Worm (Caenorhabditis elegans) whole organism, young adult: ENCODE results near the gene T21H3.5.

ENCODE experiments used
- D2030.7 ChIP-seq: fragments of 200-800 bp; sonication (Bioruptor generic); IDR thresholded peaks from 2 replicates; pipeline ENCODE4 v1.3.6; 2022; ENCODE audit warnings: missing genetic modification reagents, missing genetic modification characterization, missing compliant biosample characterization
- F33H1.4 ChIP-seq: fragments of 200-800 bp; sonication (Bioruptor generic); IDR thresholded peaks from 2 replicates; pipeline ENCODE4 v1.3.6; 2022; ENCODE audit warnings: missing genetic modification reagents, missing genetic modification characterization, missing compliant biosample characterization
- F37B4.10 ChIP-seq: fragments of 200-800 bp; sonication (Bioruptor generic); IDR thresholded peaks from 2 replicates; pipeline ENCODE4 v1.3.6; 2022; ENCODE audit warnings: missing genetic modification characterization, missing compliant biosample characterization
- F55B11.4 ChIP-seq: sonication (generic microtip); optimal IDR thresholded peaks from 2 replicates; lab custom pipeline; 2016; ENCODE audit warnings: missing compliant biosample characterization, missing genetic modification characterization, borderline replicate concordance; ENCODE audit not compliant: insufficient read depth
- F57A8.1 ChIP-seq: fragments of 200-800 bp; sonication (Bioruptor generic); optimal IDR thresholded peaks from 2 replicates; lab custom pipeline; 2018; ENCODE audit warnings: mild to moderate bottlenecking, missing genetic modification characterization, moderate library complexity, missing compliant biosample characterization
- K11D2.4 ChIP-seq: fragments of 200-800 bp; sonication (Bioruptor generic); IDR thresholded peaks from 2 replicates; pipeline ENCODE4 v1.3.6; 2022; ENCODE audit warnings: missing genetic modification reagents, missing genetic modification characterization, missing compliant biosample characterization
- Y56A3A.18 ChIP-seq: fragments of 200-800 bp; sonication (Bioruptor generic); IDR thresholded peaks from 2 replicates; pipeline ENCODE4 v1.3.6; 2022; ENCODE audit warnings: missing genetic modification reagents, missing genetic modification characterization, missing compliant biosample characterization
- Y95B8A.8 ChIP-seq: fragments of 200-800 bp; sonication (Bioruptor generic); IDR thresholded peaks from 2 replicates; pipeline ENCODE4 v1.3.6; 2022; ENCODE audit warnings: missing genetic modification reagents, missing genetic modification characterization, missing compliant biosample characterization
- ama-1 ChIP-seq, 3 experiments: fragments of 150-350 bp in 1 of 3; sonication (generic microtip) in 2 of 3; optimal IDR thresholded peaks; 2 replicates each; lab custom pipeline; 2014 to 2018; ENCODE audit warnings: missing biosample characterization in 2 of 3, missing genetic modification characterization in 2 of 3, missing genetic modification reagents in 2 of 3
- aptf-2 ChIP-seq: fragments of 200-800 bp; sonication (Bioruptor generic); conservative IDR thresholded peaks from 2 replicates; pipeline ENCODE4 v1.3.6; 2022; ENCODE audit warnings: missing genetic modification reagents, missing genetic modification characterization, missing compliant biosample characterization
- aptf-3 ChIP-seq: fragments of 200-800 bp; sonication (Bioruptor generic); IDR thresholded peaks from 2 replicates; pipeline ENCODE4 v1.3.6; 2022; ENCODE audit warnings: missing genetic modification characterization, missing compliant biosample characterization
- athp-1 ChIP-seq: sonication (generic microtip); optimal IDR thresholded peaks from 2 replicates; lab custom pipeline; 2017; ENCODE audit warnings: mild to moderate bottlenecking, missing genetic modification characterization, missing compliant biosample characterization
- attf-3 ChIP-seq: fragments of 200-800 bp; sonication (Bioruptor generic); conservative IDR thresholded peaks from 2 replicates; pipeline ENCODE4 v1.3.6; 2022; ENCODE audit warnings: missing genetic modification reagents, missing genetic modification characterization, missing compliant biosample characterization
- ccch-3 ChIP-seq: fragments of 200-800 bp; sonication (Bioruptor generic); optimal IDR thresholded peaks from 2 replicates; lab custom pipeline; 2018; ENCODE audit warnings: mild to moderate bottlenecking, missing genetic modification characterization, missing compliant biosample characterization
- cebp-1 ChIP-seq, 2 experiments: fragments of 200-800 bp in 1 of 2; sonication (Bioruptor generic) in 1 of 2; sonication (generic microtip) in 1 of 2; IDR thresholded peaks in 1 of 2; optimal IDR thresholded peaks in 1 of 2; 2 replicates each; pipeline versions ENCODE4 v1.3.6 to Lab custom; 2017 to 2022; ENCODE audit warnings: missing compliant biosample characterization in 2 of 2, missing genetic modification characterization in 2 of 2, mild to moderate bottlenecking in 1 of 2, missing genetic modification reagents in 1 of 2, moderate library complexity in 1 of 2
- ceh-100 ChIP-seq: fragments of 200-800 bp; sonication (Bioruptor generic); IDR thresholded peaks from 2 replicates; pipeline ENCODE4 v1.3.6; 2022; ENCODE audit warnings: missing genetic modification reagents, missing genetic modification characterization, missing compliant biosample characterization
- ceh-27 ChIP-seq: fragments of 200-800 bp; sonication (Bioruptor generic); optimal IDR thresholded peaks from 2 replicates; lab custom pipeline; 2018; ENCODE audit warnings: mild to moderate bottlenecking, missing genetic modification characterization, moderate library complexity, missing compliant biosample characterization
- ceh-79 ChIP-seq: sonication (generic microtip); optimal IDR thresholded peaks from 2 replicates; lab custom pipeline; 2017; ENCODE audit warnings: mild to moderate bottlenecking, missing genetic modification characterization, missing compliant biosample characterization
- dox-1 ChIP-seq: fragments of 200-800 bp; sonication (Bioruptor generic); IDR thresholded peaks from 2 replicates; pipeline ENCODE4 v1.3.6; 2022; ENCODE audit warnings: missing genetic modification reagents, missing genetic modification characterization, missing compliant biosample characterization
- dpl-1 ChIP-seq: fragments of 150-350 bp; optimal IDR thresholded peaks from 2 replicates; lab custom pipeline; 2014; ENCODE audit warnings: missing biosample characterization, missing genetic modification reagents, missing genetic modification characterization
- efl-1 ChIP-seq: fragments of 150-350 bp; optimal IDR thresholded peaks from 2 replicates; lab custom pipeline; 2014; ENCODE audit warnings: missing biosample characterization, missing genetic modification reagents, missing genetic modification characterization
- ekl-4 ChIP-seq: fragments of 200-800 bp; sonication (Bioruptor generic); IDR thresholded peaks from 2 replicates; pipeline ENCODE4 v1.3.6; 2022; ENCODE audit warnings: missing genetic modification reagents, missing genetic modification characterization, missing compliant biosample characterization
- hmg-1.2 ChIP-seq: fragments of 200-800 bp; sonication (Bioruptor generic); IDR thresholded peaks from 2 replicates; pipeline ENCODE4 v1.3.6; 2022; ENCODE audit warnings: missing genetic modification reagents, missing genetic modification characterization, missing compliant biosample characterization
- hsf-1 ChIP-seq: fragments of 200-800 bp; sonication (Bioruptor generic); IDR thresholded peaks from 2 replicates; pipeline ENCODE4 v1.3.6; 2022; ENCODE audit warnings: missing genetic modification reagents, missing genetic modification characterization, missing compliant biosample characterization
- let-526 ChIP-seq: fragments of 200-800 bp; sonication (Bioruptor generic); IDR thresholded peaks from 2 replicates; pipeline ENCODE4 v1.3.6; 2022; ENCODE audit warnings: missing genetic modification reagents, missing genetic modification characterization, missing compliant biosample characterization
- lin-26 ChIP-seq: fragments of 200-800 bp; sonication (Bioruptor generic); IDR thresholded peaks from 2 replicates; pipeline ENCODE4 v1.3.6; 2022; ENCODE audit warnings: missing genetic modification reagents, missing genetic modification characterization, missing compliant biosample characterization
- lin-35 ChIP-seq, 3 experiments: fragments of 150-350 bp in 2 of 3; sonication (generic microtip) in 1 of 3; optimal IDR thresholded peaks; 2 replicates each; lab custom pipeline; 2014 to 2018; ENCODE audit warnings: missing biosample characterization in 3 of 3, missing genetic modification characterization in 3 of 3, missing genetic modification reagents in 3 of 3
- madf-6 ChIP-seq: fragments of 200-800 bp; sonication (Bioruptor generic); IDR thresholded peaks from 2 replicates; pipeline ENCODE4 v1.3.6; 2022; ENCODE audit warnings: missing genetic modification reagents, missing genetic modification characterization, missing compliant biosample characterization
- mel-28 ChIP-seq: sonication (generic microtip); optimal IDR thresholded peaks from 2 replicates; lab custom pipeline; 2016; ENCODE audit warnings: borderline replicate concordance, mild to moderate bottlenecking, missing genetic modification characterization, missing compliant biosample characterization
- mes-4 ChIP-seq: sonication (generic microtip); optimal IDR thresholded peaks from 2 replicates; lab custom pipeline; 2016; ENCODE audit warnings: missing genotype, missing genetic modification characterization, missing compliant biosample characterization
- mxl-1 ChIP-seq: sonication (generic microtip); optimal IDR thresholded peaks from 2 replicates; lab custom pipeline; 2016; ENCODE audit warnings: missing genetic modification characterization, missing compliant biosample characterization
- nhr-120 ChIP-seq: fragments of 200-800 bp; sonication (Bioruptor generic); IDR thresholded peaks from 2 replicates; pipeline ENCODE4 v1.3.6; 2022; ENCODE audit warnings: missing genetic modification characterization, missing compliant biosample characterization
- nhr-27 ChIP-seq: fragments of 200-800 bp; sonication (Bioruptor generic); optimal IDR thresholded peaks from 2 replicates; lab custom pipeline; 2018; ENCODE audit warnings: mild to moderate bottlenecking, missing genetic modification characterization, moderate library complexity, missing compliant biosample characterization
- nhr-80 ChIP-seq: sonication (generic microtip); optimal IDR thresholded peaks from 2 replicates; lab custom pipeline; 2016; ENCODE audit warnings: missing genetic modification characterization, missing compliant biosample characterization
- nhr-90 ChIP-seq: sonication (generic microtip); optimal IDR thresholded peaks from 2 replicates; lab custom pipeline; 2016; ENCODE audit warnings: missing genotype, mild to moderate bottlenecking, missing genetic modification characterization, missing compliant biosample characterization
- rcor-1 ChIP-seq: fragments of 200-800 bp; sonication (Bioruptor generic); IDR thresholded peaks from 2 replicates; pipeline ENCODE4 v1.3.6; 2022; ENCODE audit warnings: missing genetic modification reagents, missing genetic modification characterization, missing compliant biosample characterization
- repo-1 ChIP-seq: sonication (generic microtip); optimal IDR thresholded peaks from 2 replicates; lab custom pipeline; 2017; ENCODE audit warnings: mild to moderate bottlenecking, missing genetic modification characterization, missing compliant biosample characterization
- rpc-1 ChIP-seq, 2 experiments: fragments of 150-350 bp in 1 of 2; sonication (generic microtip) in 1 of 2; optimal IDR thresholded peaks; 2 replicates each; lab custom pipeline; 2014 to 2018; ENCODE audit warnings: missing biosample characterization in 1 of 2, missing genetic modification characterization in 1 of 2, missing genetic modification reagents in 1 of 2, missing genotype in 1 of 2
- sea-2 ChIP-seq: fragments of 200-800 bp; sonication (Bioruptor generic); IDR thresholded peaks from 2 replicates; pipeline ENCODE4 v1.3.6; 2022; ENCODE audit warnings: missing genetic modification characterization, missing compliant biosample characterization
- snpc-1.1 ChIP-seq: sonication (generic microtip); optimal IDR thresholded peaks from 2 replicates; lab custom pipeline; 2017; ENCODE audit warnings: missing genetic modification characterization, mild to moderate bottlenecking, missing compliant biosample characterization, antibody characterized with exemption, moderate library complexity, missing genotype, missing genetic modification reagents; ENCODE audit not compliant: insufficient read depth
- snpc-4 ChIP-seq, 5 experiments: fragments of 150-350 bp in 1 of 5; sonication (generic microtip) in 4 of 5; optimal IDR thresholded peaks; 2 replicates each; lab custom pipeline; 2014 to 2018; ENCODE audit warnings: missing genetic modification characterization in 5 of 5, missing biosample characterization in 3 of 5, antibody characterized with exemption in 2 of 5, mild to moderate bottlenecking in 2 of 5, missing compliant biosample characterization in 2 of 5, missing genotype in 2 of 5, moderate library complexity in 2 of 5, missing genetic modification reagents in 1 of 5
- sptf-2 ChIP-seq: fragments of 200-800 bp; sonication (Bioruptor generic); optimal IDR thresholded peaks from 2 replicates; lab custom pipeline; 2018; ENCODE audit warnings: mild to moderate bottlenecking, missing genetic modification characterization, missing compliant biosample characterization
- tbx-9 ChIP-seq: sonication (generic microtip); optimal IDR thresholded peaks from 2 replicates; lab custom pipeline; 2016; ENCODE audit warnings: borderline replicate concordance, missing genetic modification characterization, inconsistent platforms, missing compliant biosample characterization
- unc-130 ChIP-seq: sonication (generic microtip); optimal IDR thresholded peaks from 2 replicates; lab custom pipeline; 2016; ENCODE audit warnings: missing genetic modification reagents, missing genetic modification characterization, missing compliant biosample characterization
- ztf-18 ChIP-seq: sonication (generic microtip); optimal IDR thresholded peaks from 2 replicates; lab custom pipeline; 2016; ENCODE audit warnings: missing genotype, mild to moderate bottlenecking, missing genetic modification characterization, missing compliant biosample characterization
- ztf-25 ChIP-seq: fragments of 200-800 bp; sonication (Bioruptor generic); IDR thresholded peaks from 2 replicates; pipeline ENCODE4 v1.3.6; 2022; ENCODE audit warnings: missing genetic modification reagents, missing genetic modification characterization, missing compliant biosample characterization

The T21H3.5 gene

DNA sequence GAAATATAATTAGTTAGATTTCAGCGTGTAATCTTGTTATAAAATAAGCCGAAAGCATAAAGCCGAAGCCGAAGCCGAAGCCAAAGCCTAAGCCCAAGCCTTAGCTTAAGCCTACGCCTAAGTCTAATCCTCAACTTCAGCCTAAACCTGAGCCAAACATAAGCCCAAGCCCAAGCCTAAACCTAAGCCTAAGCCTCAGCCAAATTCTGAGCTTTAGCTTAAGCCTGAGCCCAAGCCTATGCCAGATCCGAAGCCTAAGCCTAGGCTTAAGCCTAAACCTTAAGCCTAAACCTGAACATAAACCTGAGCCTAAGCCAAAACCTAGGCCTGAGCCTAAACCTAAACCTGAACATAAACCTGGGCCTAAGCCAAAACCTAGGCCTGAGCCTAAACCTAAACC is 3.4 kb downstream of the T21H3.5 start:
- no peak for TF ChIP-seq madf-6
- no peak for TF ChIP-seq snpc-1.1
- TF ChIP-seq D2030.7, result no peak
- no peak for TF ChIP-seq repo-1
- TF ChIP-seq ceh-79 (tag; lab: Kevin White, UChicago), result no peak
- TF ChIP-seq efl-1 (GFP tag; lab: Kevin White, UChicago), result no peak
- no peak for TF ChIP-seq ceh-27 (GFP tag; lab: Kevin White, UChicago)
- no peak for TF ChIP-seq ceh-100 (GFP tag; lab: Robert Waterston, UW)
- no peak for TF ChIP-seq ama-1 (optimal IDR thresholded peaks at IDR 0.05; lab: Kevin White, UChicago)
- no peak for TF ChIP-seq ama-1 (GFP tag; optimal IDR thresholded peaks at IDR 0.05; lab: Kevin White, UChicago)
- TF ChIP-seq attf-3 (GFP tag; lab: Robert Waterston, UW), result no peak
- no peak for TF ChIP-seq nhr-120 (GFP tag; lab: Robert Waterston, UW)
- TF ChIP-seq rpc-1 (optimal IDR thresholded peaks at IDR 0.05; lab: Kevin White, UChicago), result no peak
- no peak for TF ChIP-seq rpc-1 (tag; optimal IDR thresholded peaks at IDR 0.05; lab: Kevin White, UChicago)
- no peak for TF ChIP-seq sptf-2 (GFP tag; lab: Kevin White, UChicago)
- no peak for TF ChIP-seq snpc-4 (GFP tag; optimal IDR thresholded peaks at IDR 0.05; lab: Kevin White, UChicago)
- no peak for TF ChIP-seq snpc-4 (tag; optimal IDR thresholded peaks at IDR 0.05; lab: Kevin White, UChicago)
- no peak for TF ChIP-seq F37B4.10
- no peak for TF ChIP-seq F57A8.1 (GFP tag; lab: Kevin White, UChicago)
- TF ChIP-seq cebp-1 (GFP tag; IDR thresholded peaks at IDR 0.05; lab: Robert Waterston, UW), result no peak
- TF ChIP-seq cebp-1 (tag; optimal IDR thresholded peaks at IDR 0.05; lab: Kevin White, UChicago), result no peak
- TF ChIP-seq, all 124 proteins: peak for 0

ce11 chrV:1158247-1158646 is 5.8 kb downstream of the T21H3.5 start:
- TF ChIP-seq dpl-1 (GFP tag; lab: Kevin White, UChicago) (no peak), lin-26 (GFP tag; lab: Robert Waterston, UW) (no peak), mes-4 (tag; lab: Kevin White, UChicago) (no peak), nhr-27 (tag; lab: Kevin White, UChicago) (peak; percentile 45), lin-35 (GFP tag; optimal IDR thresholded peaks at IDR 0.05; lab: Kevin White, UChicago) (no peak), Y95B8A.8 (GFP tag; lab: Robert Waterston, UW) (no peak), D2030.7 (peak; percentile 37; the same call in 1 of the 2 replicates), F33H1.4 (no peak), mel-28 (tag; lab: Kevin White, UChicago) (peak; percentile 56), rcor-1 (GFP tag; lab: Robert Waterston, UW) (no peak), F57A8.1 (GFP tag; lab: Kevin White, UChicago) (no peak), ccch-3 (no peak), K11D2.4 (GFP tag; lab: Robert Waterston, UW) (0 out of 2 replicates have a peak, but pooled peaks have one; percentile 52), aptf-2 (no peak), ceh-27 (GFP tag; lab: Kevin White, UChicago) (no peak), ztf-18 (tag; lab: Kevin White, UChicago) (no peak), let-526 (GFP tag; lab: Robert Waterston, UW) (0 out of 2 replicates have a peak, but pooled peaks have one; percentile 9), nhr-80 (tag; lab: Kevin White, UChicago) (no peak), nhr-90 (tag; lab: Kevin White, UChicago) (no peak), Y56A3A.18 (GFP tag; lab: Robert Waterston, UW) (no peak), dox-1 (GFP tag; lab: Robert Waterston, UW) (no peak), tbx-9 (tag; lab: Kevin White, UChicago) (no peak), unc-130 (no peak), hmg-1.2 (GFP tag; lab: Robert Waterston, UW) (peak; percentile 30; the same call in 1 of the 2 replicates), ztf-25 (GFP tag; lab: Robert Waterston, UW) (no peak), ekl-4 (GFP tag; lab: Robert Waterston, UW) (no peak; the same call in 1 of the 2 replicates), F55B11.4 (no peak), aptf-3 (GFP tag; lab: Robert Waterston, UW) (no peak), athp-1 (tag; lab: Kevin White, UChicago) (peak; percentile 41), sea-2 (GFP tag; lab: Robert Waterston, UW) (0 out of 2 replicates have a peak, but pooled peaks have one; percentile 14), mxl-1 (tag; lab: Kevin White, UChicago) (no peak), hsf-1 (GFP tag; lab: Robert Waterston, UW) (peak; percentile 32; the same call in 1 of the 2 replicates)
